Fruit fly (Drosophila melanogaster) whole organism, wandering third instar larva: ENCODE measurements around the gene CG34134.

Source experiments
- Abd-B ChIP-seq: fragments of >200 bp; optimal IDR thresholded peaks from 2 replicates; lab custom pipeline; 2017; ENCODE audit warnings: missing biosample characterization, missing genetic modification characterization
- CG32264 ChIP-seq: fragments of 200-800 bp; sonication (Bioruptor generic); optimal IDR thresholded peaks from 2 replicates; lab custom pipeline; 2016; ENCODE audit warnings: missing biosample characterization, missing genetic modification characterization
- CG9705 ChIP-seq: fragments of 200-800 bp; sonication (Bioruptor generic); optimal IDR thresholded peaks from 2 replicates; lab custom pipeline; 2018; ENCODE audit warnings: missing biosample characterization, mild to moderate bottlenecking, missing genetic modification characterization
- Dfd ChIP-seq: fragments of >200 bp; optimal IDR thresholded peaks from 2 replicates; lab custom pipeline; 2017; ENCODE audit warnings: missing biosample characterization, missing genetic modification characterization
- Dif ChIP-seq: fragments of 200-275, 200-300 bp; sonication (Bioruptor generic); optimal IDR thresholded peaks from 2 replicates; lab custom pipeline; 2018; ENCODE audit warnings: missing biosample characterization, missing genetic modification characterization; ENCODE audit not compliant: partially characterized antibody
- HLH106 ChIP-seq: fragments of 200-800 bp; optimal IDR thresholded peaks from 3 replicates; lab custom pipeline; 2019; ENCODE audit warnings: missing biosample characterization, mild to moderate bottlenecking, missing genetic modification characterization, moderate library complexity
- Hnf4 ChIP-seq: fragments of 200-800 bp; sonication (Bioruptor generic); optimal IDR thresholded peaks from 2 replicates; lab custom pipeline; 2016; ENCODE audit warnings: missing biosample characterization, mild to moderate bottlenecking, missing genetic modification characterization
- Hr78 ChIP-seq: fragments of >200 bp; optimal IDR thresholded peaks from 2 replicates; lab custom pipeline; 2017; ENCODE audit warnings: missing biosample characterization, missing genetic modification characterization
- Hr83 ChIP-seq: fragments of 200-300 bp; sonication (Bioruptor generic); optimal IDR thresholded peaks from 2 replicates; lab custom pipeline; 2016; ENCODE audit warnings: missing biosample characterization, mild to moderate bottlenecking, missing genetic modification characterization, moderate library complexity; ENCODE audit not compliant: poor library complexity, severe bottlenecking
- Myc ChIP-seq: fragments of >200 bp; optimal IDR thresholded peaks from 2 replicates; lab custom pipeline; 2017
- N ChIP-seq: fragments of >200 bp; optimal IDR thresholded peaks from 2 replicates; lab custom pipeline; 2018; ENCODE audit warnings: missing biosample characterization, missing external identifiers, missing genetic modification characterization
- Sp1 ChIP-seq: fragments of 200-800 bp; sonication (Bioruptor generic); optimal IDR thresholded peaks from 3 replicates; lab custom pipeline; 2019; ENCODE audit warnings: missing biosample characterization, mild to moderate bottlenecking, missing genetic modification characterization, moderate library complexity
- br ChIP-seq: fragments of 200-800 bp; sonication (Bioruptor generic); optimal IDR thresholded peaks from 2 replicates; lab custom pipeline; 2016; ENCODE audit warnings: missing biosample characterization, missing genetic modification characterization
- brk ChIP-seq: fragments of 200-800 bp; sonication (Bioruptor generic); optimal IDR thresholded peaks from 2 replicates; lab custom pipeline; 2016; ENCODE audit warnings: missing biosample characterization, mild to moderate bottlenecking, missing genetic modification characterization
- dl ChIP-seq, 2 experiments: fragments of 175-275, 200-275 bp in 1 of 2; fragments of 200-275 bp in 1 of 2; sonication (Bioruptor generic); optimal IDR thresholded peaks; lab custom pipeline; 2018; ENCODE audit warnings: mild to moderate bottlenecking in 2 of 2, missing biosample characterization in 2 of 2, missing genetic modification characterization in 2 of 2, moderate library complexity in 2 of 2; ENCODE audit not compliant: partially characterized antibody in 2 of 2, insufficient read depth in 1 of 2
- dmrt93B ChIP-seq: fragments of 200-800 bp; sonication (Bioruptor generic); optimal IDR thresholded peaks from 2 replicates; lab custom pipeline; 2018; ENCODE audit warnings: missing biosample characterization, mild to moderate bottlenecking, missing genetic modification characterization
- dsf ChIP-seq: sonication (Bioruptor generic); optimal IDR thresholded peaks from 2 replicates; lab custom pipeline; 2016; ENCODE audit warnings: missing biosample characterization, missing genetic modification characterization, borderline replicate concordance
- ey ChIP-seq: fragments of 200-800 bp; sonication (Bioruptor generic); optimal IDR thresholded peaks from 2 replicates; lab custom pipeline; 2016; ENCODE audit warnings: missing biosample characterization, missing genetic modification characterization
- foxo ChIP-seq, 2 experiments: fragments of 200-800 bp; sonication (Bioruptor generic); optimal IDR thresholded peaks; 2 replicates in 1 of 2; 3 replicates in 1 of 2; lab custom pipeline; 2016 to 2017; ENCODE audit warnings: missing biosample characterization in 2 of 2, missing genetic modification characterization in 2 of 2
- jim ChIP-seq: fragments of 175-275, 200-325 bp; sonication (Bioruptor generic); optimal IDR thresholded peaks from 2 replicates; lab custom pipeline; 2016; ENCODE audit warnings: missing biosample characterization, mild to moderate bottlenecking, missing genetic modification characterization
- lola ChIP-seq: fragments of >200 bp; optimal IDR thresholded peaks from 2 replicates; lab custom pipeline; 2017; ENCODE audit warnings: missing biosample characterization, missing genetic modification characterization
- pan ChIP-seq: fragments of >200 bp; optimal IDR thresholded peaks from 2 replicates; lab custom pipeline; 2017
- psq ChIP-seq: fragments of 200-800 bp; sonication (Bioruptor generic); optimal IDR thresholded peaks from 3 replicates; lab custom pipeline; 2017; ENCODE audit warnings: missing biosample characterization, mild to moderate bottlenecking, missing genetic modification characterization, moderate library complexity
- rgr ChIP-seq: fragments of 200-800 bp; sonication (Bioruptor generic); optimal IDR thresholded peaks from 3 replicates; lab custom pipeline; 2016; ENCODE audit warnings: missing biosample characterization, mild to moderate bottlenecking, missing genetic modification characterization
- sage ChIP-seq: fragments of 200-800 bp; sonication (Bioruptor generic); optimal IDR thresholded peaks from 2 replicates; lab custom pipeline; 2016; ENCODE audit warnings: missing biosample characterization, mild to moderate bottlenecking, missing genetic modification characterization
- sv ChIP-seq: fragments of 200-800 bp; sonication (Bioruptor generic); optimal IDR thresholded peaks from 3 replicates; lab custom pipeline; 2016; ENCODE audit warnings: missing biosample characterization, missing genetic modification characterization
- tai ChIP-seq: sonication (Bioruptor generic); optimal IDR thresholded peaks from 2 replicates; lab custom pipeline; 2016; ENCODE audit warnings: missing biosample characterization, missing genetic modification characterization
- usp ChIP-seq: fragments of >200 bp; optimal IDR thresholded peaks from 2 replicates; lab custom pipeline; 2017; ENCODE audit warnings: missing biosample characterization, missing genetic modification characterization
- woc ChIP-seq: sonication (Bioruptor generic); optimal IDR thresholded peaks from 2 replicates; lab custom pipeline; 2016; ENCODE audit warnings: missing biosample characterization, mild to moderate bottlenecking, missing genetic modification characterization

Gene CG34134

DNA sequence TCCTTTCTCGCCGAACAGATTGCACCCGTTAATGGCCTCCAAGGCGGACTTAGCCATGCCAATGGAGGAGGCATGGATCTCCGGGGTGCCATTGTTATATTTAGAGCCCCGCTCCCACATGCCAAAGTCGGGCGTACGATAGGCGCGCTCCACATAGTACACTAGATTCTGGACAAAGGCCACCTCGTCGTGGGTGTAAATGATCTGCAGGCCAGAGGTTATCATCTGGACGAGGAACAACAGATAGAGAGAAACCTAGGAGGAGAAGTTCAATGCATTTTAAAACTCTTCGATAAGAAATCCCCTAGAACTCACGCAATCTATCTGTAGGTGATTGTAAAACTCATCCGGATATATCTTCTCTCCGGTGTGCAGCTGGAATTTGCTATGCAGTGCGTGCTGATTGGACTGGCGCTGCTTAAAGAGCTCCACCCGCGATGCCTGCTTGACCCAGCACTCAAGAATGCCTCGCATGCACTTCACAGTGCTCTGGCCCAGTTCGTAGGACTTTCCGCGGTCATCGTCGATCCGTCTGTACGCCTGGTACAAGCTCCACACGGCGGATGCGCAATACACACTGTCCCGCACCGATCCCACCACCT, 5.2 kb upstream of the CG34134 start:
- TF ChIP-seq Hnf4 (GFP tag; lab: Kevin White, UChicago) (no peak), woc (GFP tag; lab: Kevin White, UChicago) (no peak), br (GFP tag; lab: Kevin White, UChicago) (peak; percentile 15)

DNA sequence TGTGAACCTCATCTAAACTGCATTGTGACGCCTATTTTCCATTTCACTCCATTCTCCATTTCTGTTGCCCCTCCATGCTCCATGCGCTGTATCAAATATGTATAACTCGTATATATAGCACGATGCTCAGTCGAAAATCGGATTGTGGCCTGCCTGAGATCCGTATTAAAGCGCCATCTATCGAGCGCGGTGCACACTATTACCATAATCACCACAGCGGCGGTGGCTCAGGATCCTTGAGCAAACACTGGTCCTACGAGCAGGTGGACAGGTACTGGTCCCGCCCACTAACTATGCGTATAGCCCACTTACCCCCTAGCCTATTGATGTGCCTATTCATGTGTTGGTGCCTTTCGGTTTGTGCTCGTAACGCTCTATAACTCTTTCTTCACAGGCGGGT, 5.6 kb downstream of the CG34134 start:
- TF ChIP-seq ey (GFP tag; lab: Kevin White, UChicago) (no peak), HLH106 (tag; lab: Kevin White, UChicago) (no peak), tai (GFP tag; lab: Kevin White, UChicago) (no peak), dmrt93B (no peak), br (GFP tag; lab: Kevin White, UChicago) (no peak), sage (GFP tag; lab: Kevin White, UChicago) (no peak), Hnf4 (GFP tag; lab: Kevin White, UChicago) (no peak), dsf (GFP tag; lab: Kevin White, UChicago) (no peak), Hr78 (GFP tag; lab: Kevin White, UChicago) (no peak), lola (no peak), sv (no peak), psq (GFP tag; lab: Kevin White, UChicago) (no peak), woc (GFP tag; lab: Kevin White, UChicago) (no peak), usp (GFP tag; lab: Kevin White, UChicago) (no peak), dl (GFP tag; optimal IDR thresholded peaks at IDR 0.05; lab: Kevin White, UChicago; ENCODE audit: insufficient read depth in 1 of 2, partially characterized antibody in 2 of 2) (no peak), pan (no peak), brk (no peak), Dfd (GFP tag; lab: Kevin White, UChicago) (no peak)

DNA sequence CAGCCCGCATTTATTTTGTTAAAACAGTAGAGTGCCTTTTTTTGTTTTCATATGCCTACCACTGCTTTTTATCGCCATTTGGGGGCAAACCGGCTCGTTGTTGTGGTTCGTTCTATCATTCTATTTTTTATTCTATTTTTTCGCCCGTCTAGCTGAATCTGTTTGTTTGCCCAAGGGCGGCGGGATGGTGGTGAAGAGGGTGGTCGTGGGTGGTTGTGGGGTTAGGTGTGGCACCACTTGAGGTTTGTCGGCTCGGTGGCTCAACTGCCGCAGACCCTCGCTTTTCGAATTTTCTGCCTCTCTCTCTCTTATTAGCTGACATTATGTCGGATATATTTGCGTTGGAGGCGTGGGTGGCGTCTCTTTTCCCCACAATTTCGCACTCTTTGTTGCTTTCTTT, 19.0 kb downstream of the CG34134 start:
- no peak for TF ChIP-seq Myc
- no peak for TF ChIP-seq lola
- TF ChIP-seq sage (GFP tag; lab: Kevin White, UChicago), result no peak
- no peak for TF ChIP-seq Sp1 (GFP tag; lab: Kevin White, UChicago)
- TF ChIP-seq tai (GFP tag; lab: Kevin White, UChicago), result no peak
- TF ChIP-seq Hr83, result no peak
- no peak for TF ChIP-seq dl (GFP tag; optimal IDR thresholded peaks at IDR 0.05; lab: Kevin White, UChicago; ENCODE audit: insufficient read depth in 1 of 2, partially characterized antibody in 2 of 2)
- TF ChIP-seq Hr78 (GFP tag; lab: Kevin White, UChicago), result no peak
- TF ChIP-seq HLH106 (tag; lab: Kevin White, UChicago), result no peak

DNA sequence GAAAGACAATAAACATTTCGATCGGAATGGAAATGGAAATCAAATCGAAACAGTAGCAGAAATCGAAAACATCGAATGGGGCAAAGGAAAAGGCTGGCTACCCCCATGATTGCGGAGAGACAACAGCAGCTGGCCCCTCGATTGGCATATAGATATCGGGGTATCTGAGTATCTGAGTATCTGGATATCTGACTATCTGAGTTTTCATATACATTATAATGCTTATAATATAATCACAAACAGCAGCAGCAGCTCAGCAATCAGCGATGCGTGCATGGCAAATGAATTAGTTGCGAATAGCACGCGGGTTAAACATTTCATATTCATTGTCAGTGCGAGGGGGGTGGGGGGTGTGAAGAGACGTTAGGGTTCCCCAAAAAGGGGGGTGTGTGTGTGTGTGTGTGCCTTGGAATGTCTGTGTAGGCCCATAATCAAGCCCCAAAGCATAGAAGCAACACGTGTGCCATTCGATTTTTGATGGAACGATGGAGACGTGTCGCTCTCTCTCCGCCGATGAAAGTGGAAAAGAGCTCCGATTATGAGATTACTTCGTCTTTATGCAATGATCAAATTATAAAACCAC, 19.9 kb downstream of the CG34134 start:
- TF ChIP-seq Hr78 (GFP tag; lab: Kevin White, UChicago) (no peak), Hr83 (no peak), Myc (no peak), Dif (GFP tag; lab: Kevin White, UChicago) (no peak), pan (no peak), jim (no peak), foxo (GFP tag; optimal IDR thresholded peaks at IDR 0.05; lab: Kevin White, UChicago) (no peak), brk (no peak), br (GFP tag; lab: Kevin White, UChicago) (no peak), dmrt93B (no peak), rgr (GFP tag; lab: Kevin White, UChicago) (no peak), CG9705 (GFP tag; lab: Kevin White, UChicago) (no peak), Abd-B (GFP tag; lab: Kevin White, UChicago) (no peak), N (GFP tag; lab: Kevin White, UChicago) (no peak), psq (GFP tag; lab: Kevin White, UChicago) (no peak), CG32264 (GFP tag; lab: Kevin White, UChicago) (no peak), dsf (GFP tag; lab: Kevin White, UChicago) (no peak)

DNA sequence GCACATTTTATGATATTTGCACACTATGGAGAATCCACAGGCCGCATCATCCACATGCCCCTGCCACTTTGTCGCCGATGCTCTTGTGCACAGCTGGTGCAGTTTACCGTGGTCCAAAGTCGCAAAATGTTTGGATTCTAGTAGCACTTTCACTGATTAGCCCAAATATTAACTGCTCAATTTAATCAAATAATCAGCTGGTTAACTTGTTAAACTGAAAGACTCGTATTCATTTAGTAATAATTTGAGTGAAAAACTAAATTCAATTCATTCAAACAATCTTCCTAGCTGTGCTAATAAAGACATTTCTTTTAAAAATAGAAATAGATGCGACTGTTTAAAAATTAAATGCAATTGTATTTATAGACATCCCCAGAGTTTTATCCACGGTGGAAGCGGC, 22.5 kb downstream of the CG34134 start:
- TF ChIP-seq br (GFP tag; lab: Kevin White, UChicago), result no peak
- TF ChIP-seq ey (GFP tag; lab: Kevin White, UChicago), result no peak
- no peak for TF ChIP-seq CG9705 (GFP tag; lab: Kevin White, UChicago)
- no peak for TF ChIP-seq CG32264 (GFP tag; lab: Kevin White, UChicago)
- no peak for TF ChIP-seq dmrt93B
- no peak for TF ChIP-seq woc (GFP tag; lab: Kevin White, UChicago)
- no peak for TF ChIP-seq Dif (GFP tag; lab: Kevin White, UChicago)
- TF ChIP-seq jim, result no peak
- no peak for TF ChIP-seq usp (GFP tag; lab: Kevin White, UChicago)
